Fruit fly (Drosophila melanogaster) whole organism, embryonic: ENCODE results near the gene ato.

Source experiments
- ATbp ChIP-seq: fragments of 200-800 bp; sonication (Bioruptor generic); optimal IDR thresholded peaks from 2 replicates; lab custom pipeline; 2017; ENCODE audit warnings: missing biosample characterization, mild to moderate bottlenecking, missing genetic modification characterization, missing genetic modification reagents
- CG10321 ChIP-seq: fragments of 200-800 bp; sonication (Bioruptor generic); IDR thresholded peaks from 2 replicates; pipeline ENCODE4 v1.3.6; 2022; ENCODE audit warnings: missing biosample characterization, missing genetic modification characterization
- CG10654 ChIP-seq: fragments of 200-800 bp; sonication (Bioruptor generic); optimal IDR thresholded peaks from 2 replicates; lab custom pipeline; 2016; ENCODE audit warnings: missing biosample characterization, missing genetic modification characterization
- CG11085 ChIP-seq: fragments of 200-800 bp; sonication (Bioruptor generic); IDR thresholded peaks from 2 replicates; pipeline ENCODE4 v1.3.6; 2022; ENCODE audit warnings: missing biosample characterization, missing genetic modification characterization
- CG11695 ChIP-seq: fragments of 200-800 bp; sonication (Bioruptor generic); IDR thresholded peaks from 3 replicates; pipeline ENCODE4 v1.3.6; 2022; ENCODE audit warnings: missing biosample characterization, missing genetic modification characterization
- CG11696 ChIP-seq: fragments of 200-800 bp; sonication (Bioruptor generic); IDR thresholded peaks from 2 replicates; pipeline ENCODE4 v1.3.6; 2022; ENCODE audit warnings: missing biosample characterization, missing genetic modification characterization
- CG12219 ChIP-seq: fragments of 200-800 bp; sonication (Bioruptor generic); optimal IDR thresholded peaks from 3 replicates; lab custom pipeline; 2018; ENCODE audit warnings: missing biosample characterization, mild to moderate bottlenecking, missing genetic modification characterization
- CG12744 ChIP-seq: fragments of 200-800 bp; sonication (Bioruptor generic); optimal IDR thresholded peaks from 2 replicates; lab custom pipeline; 2016; ENCODE audit warnings: missing biosample characterization, missing genetic modification characterization
- CG13624 ChIP-seq: fragments of 200-800 bp; sonication (Bioruptor generic); optimal IDR thresholded peaks from 2 replicates; lab custom pipeline; 2016; ENCODE audit warnings: missing biosample characterization, missing genetic modification characterization
- CG13775 ChIP-seq: fragments of 200-800 bp; sonication (Bioruptor generic); optimal IDR thresholded peaks from 3 replicates; lab custom pipeline; 2017; ENCODE audit warnings: missing biosample characterization, mild to moderate bottlenecking, missing genetic modification characterization
- CG15696 ChIP-seq: fragments of 200-800 bp; sonication (Bioruptor generic); optimal IDR thresholded peaks from 2 replicates; lab custom pipeline; 2019; ENCODE audit warnings: missing biosample characterization, mild to moderate bottlenecking, missing genetic modification characterization, moderate library complexity
- CG17359 ChIP-seq: fragments of 200-800 bp; sonication (Bioruptor generic); optimal IDR thresholded peaks from 3 replicates; lab custom pipeline; 2018; ENCODE audit warnings: missing biosample characterization, mild to moderate bottlenecking, missing genetic modification characterization, moderate library complexity
- CG17361 ChIP-seq: fragments of 200-800 bp; sonication (Bioruptor generic); IDR thresholded peaks from 3 replicates; pipeline ENCODE4 v1.3.6; 2022; ENCODE audit warnings: missing biosample characterization, missing genetic modification characterization
- CG2889 ChIP-seq: fragments of 200-800 bp; sonication (Bioruptor generic); IDR thresholded peaks from 3 replicates; pipeline ENCODE4 v1.3.6; 2022; ENCODE audit warnings: missing biosample characterization, missing genetic modification characterization
- CG31365 ChIP-seq: fragments of 200-800 bp; sonication (Bioruptor generic); optimal IDR thresholded peaks from 2 replicates; lab custom pipeline; 2018; ENCODE audit warnings: missing biosample characterization, mild to moderate bottlenecking, missing genetic modification characterization
- CG3163 ChIP-seq: fragments of 200-800 bp; sonication (Bioruptor generic); optimal IDR thresholded peaks from 3 replicates; lab custom pipeline; 2016; ENCODE audit warnings: missing biosample characterization, missing genetic modification characterization
- CG32772 ChIP-seq: fragments of 200-800 bp; sonication (Bioruptor generic); IDR thresholded peaks from 2 replicates; pipeline ENCODE4 v1.3.6; 2022; ENCODE audit warnings: missing biosample characterization, missing genetic modification characterization
- CG4617 ChIP-seq: fragments of 200-800 bp; sonication (Bioruptor generic); optimal IDR thresholded peaks from 3 replicates; lab custom pipeline; 2016; ENCODE audit warnings: missing biosample characterization, missing genetic modification characterization, borderline replicate concordance
- CG4854 ChIP-seq: fragments of 200-800 bp; sonication (Bioruptor generic); optimal IDR thresholded peaks from 2 replicates; lab custom pipeline; 2016; ENCODE audit warnings: missing biosample characterization, missing genetic modification characterization, inconsistent platforms
- CG5245 ChIP-seq: fragments of 200-800 bp; sonication (Bioruptor generic); optimal IDR thresholded peaks from 3 replicates; lab custom pipeline; 2016; ENCODE audit warnings: missing biosample characterization, missing genetic modification characterization
- CG7357 ChIP-seq: fragments of 200-800 bp; sonication (Bioruptor generic); IDR thresholded peaks from 3 replicates; pipeline ENCODE4 v1.3.6; 2022; ENCODE audit warnings: missing biosample characterization, missing genetic modification characterization
- CG7839 ChIP-seq: fragments of 200-800 bp; sonication (Bioruptor generic); optimal IDR thresholded peaks from 3 replicates; lab custom pipeline; 2018; ENCODE audit warnings: missing biosample characterization, mild to moderate bottlenecking, missing genetic modification characterization, moderate library complexity
- CG9817 ChIP-seq: fragments of 200-800 bp; sonication (Bioruptor generic); optimal IDR thresholded peaks from 2 replicates; lab custom pipeline; 2018; ENCODE audit warnings: missing biosample characterization, mild to moderate bottlenecking, missing genetic modification characterization, moderate library complexity
- Camta ChIP-seq: fragments of 200-800 bp; sonication (Bioruptor generic); optimal IDR thresholded peaks from 2 replicates; lab custom pipeline; 2016; ENCODE audit warnings: missing biosample characterization, missing genetic modification characterization
- Dad ChIP-seq: fragments of 200-800 bp; sonication (Bioruptor generic); optimal IDR thresholded peaks from 3 replicates; lab custom pipeline; 2016; ENCODE audit warnings: missing biosample characterization, missing genetic modification characterization
- E2f1 ChIP-seq: fragments of 200-800 bp; sonication (Bioruptor generic); IDR thresholded peaks from 2 replicates; pipeline ENCODE4 v1.3.6; 2022; ENCODE audit warnings: missing biosample characterization, missing genetic modification characterization
- H2.0 ChIP-seq: fragments of 200-800 bp; sonication (Bioruptor generic); IDR thresholded peaks from 2 replicates; pipeline ENCODE4 v1.3.6; 2022; ENCODE audit warnings: missing biosample characterization, missing genetic modification characterization
- Hey ChIP-seq: fragments of 200-800 bp; sonication (Bioruptor generic); optimal IDR thresholded peaks from 3 replicates; lab custom pipeline; 2018; ENCODE audit warnings: missing biosample characterization, mild to moderate bottlenecking, missing genetic modification characterization
- HmgZ ChIP-seq: fragments of 200-800 bp; sonication (Bioruptor generic); optimal IDR thresholded peaks from 2 replicates; lab custom pipeline; 2018; ENCODE audit warnings: missing biosample characterization, mild to moderate bottlenecking, missing genetic modification characterization
- Hmx ChIP-seq: fragments of 200-800 bp; sonication (Bioruptor generic); optimal IDR thresholded peaks from 2 replicates; lab custom pipeline; 2016; ENCODE audit warnings: missing biosample characterization, missing genetic modification characterization
- Hr39 ChIP-seq: fragments of >200 bp; optimal IDR thresholded peaks from 2 replicates; lab custom pipeline; 2017
- NK7.1 ChIP-seq: fragments of 200-800 bp; sonication (Bioruptor generic); optimal IDR thresholded peaks from 3 replicates; lab custom pipeline; 2016; ENCODE audit warnings: missing biosample characterization, missing genetic modification characterization
- ap ChIP-seq: fragments of 200-800 bp; sonication (Bioruptor generic); IDR thresholded peaks from 2 replicates; pipeline ENCODE4 v1.3.6; 2022; ENCODE audit warnings: missing biosample characterization, missing genetic modification characterization
- disco-r ChIP-seq: fragments of 200-800 bp; sonication (Bioruptor generic); optimal IDR thresholded peaks from 2 replicates; lab custom pipeline; 2016; ENCODE audit warnings: missing biosample characterization, missing genetic modification characterization
- fd102C ChIP-seq: fragments of 200-800 bp; sonication (Bioruptor generic); optimal IDR thresholded peaks from 2 replicates; lab custom pipeline; 2018; ENCODE audit warnings: missing biosample characterization, mild to moderate bottlenecking, missing genetic modification characterization, moderate library complexity
- ind ChIP-seq: fragments of 200-800 bp; sonication (Bioruptor generic); optimal IDR thresholded peaks from 3 replicates; lab custom pipeline; 2016; ENCODE audit warnings: missing biosample characterization, missing genetic modification characterization
- jigr1 ChIP-seq: fragments of 200-800 bp; sonication (Bioruptor generic); IDR thresholded peaks from 3 replicates; pipeline ENCODE4 v1.3.6; 2022; ENCODE audit warnings: missing biosample characterization, missing genetic modification characterization
- jumu ChIP-seq: fragments of 200-800 bp; sonication (Bioruptor generic); optimal IDR thresholded peaks from 3 replicates; lab custom pipeline; 2016; ENCODE audit warnings: missing biosample characterization, missing genetic modification characterization
- lola ChIP-seq, 3 experiments: fragments of >200 bp in 2 of 3; fragments of 200-800 bp in 1 of 3; sonication (Bioruptor generic) in 1 of 3; optimal IDR thresholded peaks; 2 replicates each; lab custom pipeline; 2017 to 2019; ENCODE audit warnings: missing biosample characterization in 3 of 3, missing genetic modification characterization in 3 of 3, mild to moderate bottlenecking in 1 of 3, moderate library complexity in 1 of 3
- peb ChIP-seq: fragments of 200-800 bp; sonication (Bioruptor generic); IDR thresholded peaks from 2 replicates; pipeline ENCODE4 v1.3.6; 2022; ENCODE audit warnings: missing biosample characterization, missing genetic modification characterization
- pfk ChIP-seq: fragments of 200-800 bp; sonication (Bioruptor generic); optimal IDR thresholded peaks from 2 replicates; lab custom pipeline; 2018; ENCODE audit warnings: missing biosample characterization, mild to moderate bottlenecking, missing genetic modification characterization, moderate library complexity
- pros ChIP-seq: fragments of 200-800 bp; sonication (Bioruptor generic); optimal IDR thresholded peaks from 3 replicates; lab custom pipeline; 2019; ENCODE audit warnings: missing biosample characterization, mild to moderate bottlenecking, missing genetic modification characterization, moderate library complexity
- rib ChIP-seq: fragments of 200-800 bp; sonication (Bioruptor generic); IDR thresholded peaks from 2 replicates; pipeline ENCODE4 v1.3.6; 2022; ENCODE audit warnings: missing biosample characterization, missing genetic modification characterization
- row ChIP-seq: fragments of 200-800 bp; sonication (Bioruptor generic); IDR thresholded peaks from 3 replicates; pipeline ENCODE4 v1.3.6; 2022; ENCODE audit warnings: missing biosample characterization, missing genetic modification characterization
- schlank ChIP-seq: fragments of 200-800 bp; sonication (Bioruptor generic); optimal IDR thresholded peaks from 2 replicates; lab custom pipeline; 2018; ENCODE audit warnings: missing biosample characterization, mild to moderate bottlenecking, missing genetic modification characterization
- sim ChIP-seq: fragments of 200-800 bp; sonication (Bioruptor generic); IDR thresholded peaks from 2 replicates; pipeline ENCODE4 v1.3.6; 2022; ENCODE audit warnings: missing biosample characterization, missing genetic modification characterization
- ssp ChIP-seq: fragments of 200-800 bp; sonication (Bioruptor generic); IDR thresholded peaks from 2 replicates; pipeline ENCODE4 v1.3.6; 2022; ENCODE audit warnings: missing biosample characterization, missing genetic modification characterization
- tll ChIP-seq, 2 experiments: fragments of 200-800 bp in 1 of 2; fragments of >200 bp in 1 of 2; sonication (Bioruptor generic) in 1 of 2; optimal IDR thresholded peaks; 2 replicates each; lab custom pipeline; 2017 to 2019; ENCODE audit warnings: missing biosample characterization in 2 of 2, missing genetic modification characterization in 2 of 2, mild to moderate bottlenecking in 1 of 2, moderate library complexity in 1 of 2
- twi ChIP-seq: fragments of 200-800 bp; optimal IDR thresholded peaks from 2 replicates; lab custom pipeline; 2019; ENCODE audit warnings: missing biosample characterization, mild to moderate bottlenecking, missing genetic modification characterization, moderate library complexity

The ato gene

dm6 chr3R:8239472-8240301, 38.2 kb upstream of the ato start (continued):
- TF ChIP-seq CG10654 (GFP tag; lab: Kevin White, UChicago): peak; percentile 74
- no peak for TF ChIP-seq CG31365
- TF ChIP-seq CG4854 (GFP tag; lab: Kevin White, UChicago): peak; percentile 54
- peak; percentile 3 for TF ChIP-seq H2.0 (GFP tag; lab: Robert Waterston, UW)
- peak; percentile 72 for TF ChIP-seq CG11695 (GFP tag; lab: Robert Waterston, UW)
- TF ChIP-seq twi (tag; lab: Kevin White, UChicago): peak; percentile 82
- peak; percentile 25; the same call in 1 of the 2 replicates for TF ChIP-seq CG11696 (GFP tag; lab: Robert Waterston, UW)
- TF ChIP-seq jumu (GFP tag; lab: Kevin White, UChicago): peak; percentile 30
- TF ChIP-seq jigr1 (GFP tag; lab: Robert Waterston, UW): no peak
- no peak for TF ChIP-seq CG10321 (GFP tag; lab: Robert Waterston, UW)
- TF ChIP-seq disco-r: peak; percentile 81
- peak; percentile 57; the same call in 1 of the 2 replicates for TF ChIP-seq sim
- peak; percentile 87 for TF ChIP-seq CG9817 (tag; lab: Kevin White, UChicago)
- peak; percentile 76; the same call in 2 of the 3 replicates for TF ChIP-seq CG7357 (GFP tag; lab: Robert Waterston, UW)
- peak; percentile 55 for TF ChIP-seq ssp (GFP tag; lab: Robert Waterston, UW)
- peak; percentile 64; the same call in 1 of the 2 replicates for TF ChIP-seq E2f1 (GFP tag; lab: Robert Waterston, UW)
- TF ChIP-seq ind (GFP tag; lab: Kevin White, UChicago): peak; percentile 80
- TF ChIP-seq HmgZ (tag; lab: Kevin White, UChicago): peak; percentile 48
- peak; percentile 83 for TF ChIP-seq CG13624 (GFP tag; lab: Kevin White, UChicago)
- TF ChIP-seq CG7839: peak; percentile 94
- TF ChIP-seq Camta: peak; percentile 81
- peak; percentile 40 for TF ChIP-seq schlank
- TF ChIP-seq CG32772 (GFP tag; lab: Robert Waterston, UW): 0 out of 2 replicates have a peak, but pooled peaks have one; percentile 39
- peak; percentile 19 for TF ChIP-seq Dad (GFP tag; lab: Kevin White, UChicago)
- peak; percentile 66 for TF ChIP-seq pros (GFP tag; lab: Kevin White, UChicago)
- TF ChIP-seq ATbp (GFP tag; lab: Kevin White, UChicago): peak; percentile 84
- peak; percentile 79 for TF ChIP-seq Hmx (GFP tag; lab: Kevin White, UChicago)
- peak; percentile 41; the same call in 1 of the 2 replicates for TF ChIP-seq rib (GFP tag; lab: Robert Waterston, UW)
- TF ChIP-seq CG13775: peak; percentile 96
- peak; percentile 60 for TF ChIP-seq ap
- peak; percentile 99 for TF ChIP-seq CG17361
- peak; percentile 77 for TF ChIP-seq row (GFP tag; lab: Robert Waterston, UW)
- no peak for TF ChIP-seq Hr39 (lab: Kevin White, UChicago)
- TF ChIP-seq NK7.1 (GFP tag; lab: Kevin White, UChicago): peak; percentile 64
- peak; percentile 77 for TF ChIP-seq CG12219
- peak; percentile 30 for TF ChIP-seq CG3163 (GFP tag; lab: Kevin White, UChicago)
- peak; percentile 82 for TF ChIP-seq CG12744 (GFP tag; lab: Kevin White, UChicago)
- no peak for TF ChIP-seq CG4617 (GFP tag; lab: Kevin White, UChicago)
- peak; percentile 87 for TF ChIP-seq CG17359 (tag; lab: Kevin White, UChicago)
- TF ChIP-seq CG11085 (GFP tag; lab: Robert Waterston, UW): peak; percentile 30
- no peak for TF ChIP-seq tll (GFP tag; optimal IDR thresholded peaks at IDR 0.05; lab: Kevin White, UChicago)
- TF ChIP-seq fd102C (GFP tag; lab: Kevin White, UChicago): no peak
- no peak for TF ChIP-seq pfk (GFP tag; lab: Kevin White, UChicago)
- peak; percentile 64 for TF ChIP-seq CG5245 (GFP tag; lab: Kevin White, UChicago)
- TF ChIP-seq Hey (tag; lab: Kevin White, UChicago): no peak
- TF ChIP-seq CG15696 (tag; lab: Kevin White, UChicago): peak; percentile 80
- TF ChIP-seq CG2889 (GFP tag; lab: Robert Waterston, UW): no peak; the same call in 1 of the 3 replicates
- peak; percentile 50; the same call in 1 of the 2 replicates for TF ChIP-seq peb
- peak in 1 of 3 experiments; percentile 95 for TF ChIP-seq lola (GFP tag; optimal IDR thresholded peaks at IDR 0.05; lab: Kevin White, UChicago)
